Fruit fly (Drosophila melanogaster) whole organism, adult: ENCODE measurements around the gene MED26.
"Not testable (repeated sequence)": the region's sequence is repeated elsewhere in the genome, so short reads cannot be mapped to it uniquely, and the experiment has no call there.

Experiments used
- CG11617 ChIP-seq: fragments of 200-800 bp; sonication (Bioruptor generic); optimal IDR thresholded peaks from 2 replicates; lab custom pipeline; 2017; ENCODE audit warnings: mild to moderate bottlenecking, missing biosample characterization, missing genetic modification reagents, missing genetic modification characterization
- CG12768 ChIP-seq: fragments of 200-800 bp; sonication (Bioruptor generic); optimal IDR thresholded peaks from 2 replicates; lab custom pipeline; 2017; ENCODE audit warnings: missing biosample characterization, missing genetic modification characterization, mild to moderate bottlenecking, moderate library complexity, missing genetic modification reagents
- CG14711 ChIP-seq: fragments of 200-800 bp; sonication (Bioruptor generic); optimal IDR thresholded peaks from 2 replicates; lab custom pipeline; 2018; ENCODE audit warnings: missing biosample characterization, mild to moderate bottlenecking, missing genetic modification characterization, moderate library complexity
- CG1620 ChIP-seq: fragments of 200-800 bp; sonication (Bioruptor generic); optimal IDR thresholded peaks from 2 replicates; lab custom pipeline; 2016; ENCODE audit warnings: missing biosample characterization, missing genetic modification characterization
- CG33017 ChIP-seq: fragments of 200-800 bp; sonication (Bioruptor generic); optimal IDR thresholded peaks from 2 replicates; lab custom pipeline; 2018; ENCODE audit warnings: missing biosample characterization, mild to moderate bottlenecking, missing genetic modification characterization, moderate library complexity
- CG5204 ChIP-seq: fragments of 200-800 bp; sonication (Bioruptor generic); optimal IDR thresholded peaks from 2 replicates; lab custom pipeline; 2016; ENCODE audit warnings: missing biosample characterization, missing genetic modification characterization
- CG7045 ChIP-seq: fragments of 200-800 bp; sonication (Bioruptor generic); optimal IDR thresholded peaks from 2 replicates; lab custom pipeline; 2017; ENCODE audit warnings: missing biosample characterization, mild to moderate bottlenecking, missing genetic modification characterization
- CG7101 ChIP-seq: fragments of 200-800 bp; sonication (Bioruptor generic); optimal IDR thresholded peaks from 2 replicates; lab custom pipeline; 2018; ENCODE audit warnings: missing biosample characterization, mild to moderate bottlenecking, missing genetic modification characterization, moderate library complexity
- Clk ChIP-seq: fragments of 200-800 bp; sonication (Bioruptor generic); optimal IDR thresholded peaks from 2 replicates; lab custom pipeline; 2017; ENCODE audit warnings: missing biosample characterization, missing genetic modification characterization
- Hr96 ChIP-seq: fragments of 200-800 bp; sonication (Bioruptor generic); optimal IDR thresholded peaks from 2 replicates; lab custom pipeline; 2016; ENCODE audit warnings: missing biosample characterization, missing genetic modification characterization
- Mnt ChIP-seq: fragments of 200-800 bp; sonication (Bioruptor generic); optimal IDR thresholded peaks from 2 replicates; lab custom pipeline; 2016; ENCODE audit warnings: missing biosample characterization, mild to moderate bottlenecking, missing genetic modification characterization
- bab1 ChIP-seq: fragments of 200-800 bp; sonication (Bioruptor generic); optimal IDR thresholded peaks from 3 replicates; lab custom pipeline; 2019; ENCODE audit warnings: missing biosample characterization, mild to moderate bottlenecking, missing genetic modification characterization, moderate library complexity
- cic ChIP-seq: fragments of 200-800 bp; sonication (Bioruptor generic); optimal IDR thresholded peaks from 2 replicates; lab custom pipeline; 2017; ENCODE audit warnings: missing biosample characterization, mild to moderate bottlenecking, missing genetic modification characterization, moderate library complexity
- cnc ChIP-seq, 2 experiments: fragments of >200 bp; optimal IDR thresholded peaks; 2 replicates each; lab custom pipeline; 2017
- kay ChIP-seq: fragments of 200-800 bp; sonication (Bioruptor generic); peaks from one replicate; lab custom pipeline; 2016; ENCODE audit warnings: missing biosample characterization, missing genetic modification characterization, borderline replicate concordance
- ovo ChIP-seq: fragments of 200-800 bp; sonication (Bioruptor generic); optimal IDR thresholded peaks from 2 replicates; lab custom pipeline; 2016; ENCODE audit warnings: missing biosample characterization, missing genetic modification characterization
- tj ChIP-seq: fragments of 200-800 bp; sonication (Bioruptor generic); optimal IDR thresholded peaks from 3 replicates; lab custom pipeline; 2017; ENCODE audit warnings: missing biosample characterization, mild to moderate bottlenecking, missing genetic modification characterization, moderate library complexity
- toe ChIP-seq: fragments of 200-800 bp; sonication (Bioruptor generic); optimal IDR thresholded peaks from 2 replicates; lab custom pipeline; 2016; ENCODE audit warnings: missing biosample characterization, missing genetic modification characterization

Gene MED26

DNA sequence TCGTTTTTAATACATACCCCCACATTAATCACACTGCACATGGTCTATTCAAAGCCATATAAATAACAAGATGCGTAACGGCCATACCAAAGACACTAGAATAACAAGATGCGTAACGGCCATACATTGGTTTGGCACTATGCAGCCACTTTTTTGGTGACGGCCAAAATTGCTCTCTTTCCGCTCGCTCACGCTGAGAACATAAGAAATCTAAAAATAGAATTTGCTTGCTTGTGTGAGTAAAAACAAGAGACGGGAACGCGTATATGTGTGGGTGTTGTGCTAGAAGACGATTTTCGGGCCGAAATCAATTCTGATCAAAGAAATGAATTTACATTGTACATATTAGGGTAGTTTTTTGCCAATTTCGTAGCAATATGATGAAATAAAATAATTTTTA, at the start of gene MED26:
MED26 (minus strand) TSS at position 101 of the 400 bp plus-strand sequence.
- TF ChIP-seq cic; CG12768; CG33017 (tag; lab: Kevin White, UChicago): not testable (repeated sequence)

DNA sequence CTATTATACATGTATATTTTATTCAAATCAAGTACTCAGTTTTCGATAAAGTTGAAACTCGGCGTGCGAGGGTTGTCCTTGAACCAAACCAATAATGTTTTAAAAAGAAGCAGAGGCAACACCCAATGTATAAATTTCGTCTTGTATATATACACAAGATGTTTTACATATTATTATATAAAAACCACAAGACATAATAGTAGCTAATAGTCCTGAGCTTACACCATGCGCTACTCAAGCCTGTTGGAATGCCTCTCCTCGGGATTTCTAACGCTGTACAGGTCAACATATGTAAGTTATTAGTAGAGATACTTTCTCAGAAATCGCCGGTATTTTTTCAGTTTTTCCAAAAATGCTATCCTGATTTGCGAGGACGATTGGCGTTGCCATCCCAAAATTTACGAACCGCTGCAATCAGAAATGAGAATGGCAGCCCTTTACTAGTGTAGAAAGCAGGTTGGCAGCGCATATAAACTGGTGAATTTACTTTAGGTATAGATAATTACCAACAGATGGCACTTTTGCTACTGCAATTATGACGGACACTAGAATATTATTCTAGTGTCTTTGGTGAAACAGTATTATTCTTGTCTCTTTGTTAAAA, 46.9 kb upstream of the MED26 start:
- no peak for TF ChIP-seq CG7045 (GFP tag; lab: Kevin White, UChicago)
- TF ChIP-seq tj (GFP tag; lab: Kevin White, UChicago) = no peak
- TF ChIP-seq CG11617 (GFP tag; lab: Kevin White, UChicago) = no peak
- no peak for TF ChIP-seq toe
- no peak for TF ChIP-seq CG14711
- TF ChIP-seq CG33017 (tag; lab: Kevin White, UChicago) = no peak
- no peak for TF ChIP-seq Clk (GFP tag; lab: Kevin White, UChicago)
- TF ChIP-seq CG5204 (GFP tag; lab: Kevin White, UChicago) = no peak
- TF ChIP-seq CG12768 = no peak
- no peak for TF ChIP-seq ovo (GFP tag; lab: Kevin White, UChicago)
- TF ChIP-seq bab1 (GFP tag; lab: Kevin White, UChicago) = no peak

DNA sequence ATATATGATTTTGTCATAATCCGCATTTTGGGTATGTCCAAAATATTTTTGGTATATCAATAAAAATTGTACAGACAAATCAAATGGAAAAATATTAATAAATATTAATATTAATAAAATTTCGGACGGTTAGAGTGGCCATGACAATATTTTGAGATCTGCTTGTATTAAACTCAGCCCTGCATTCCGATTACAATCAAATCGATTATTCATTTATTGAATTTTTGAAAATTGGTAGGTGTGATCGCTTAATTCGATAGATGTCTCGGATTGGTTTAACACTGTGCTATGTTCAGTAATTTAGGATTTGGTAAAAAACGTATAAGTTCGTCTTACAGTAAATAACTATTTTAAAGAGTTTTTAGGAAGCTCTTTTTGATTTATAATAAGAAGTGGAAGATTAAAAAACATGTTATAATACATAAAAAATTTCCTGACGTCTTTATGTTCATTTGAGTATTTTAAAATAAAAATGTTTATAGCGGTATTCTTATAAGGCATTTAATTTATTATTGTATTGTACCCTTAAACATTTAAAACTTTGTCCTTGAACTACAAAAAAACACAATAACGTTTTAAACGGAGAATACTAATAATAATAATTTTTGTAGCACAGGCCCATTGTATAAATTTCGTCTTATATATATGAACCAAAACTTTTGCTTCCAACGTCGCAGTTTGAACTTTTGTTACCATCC, 46.2 kb upstream of the MED26 start:
- no peak for TF ChIP-seq CG1620
- TF ChIP-seq Clk (GFP tag; lab: Kevin White, UChicago) = no peak

DNA sequence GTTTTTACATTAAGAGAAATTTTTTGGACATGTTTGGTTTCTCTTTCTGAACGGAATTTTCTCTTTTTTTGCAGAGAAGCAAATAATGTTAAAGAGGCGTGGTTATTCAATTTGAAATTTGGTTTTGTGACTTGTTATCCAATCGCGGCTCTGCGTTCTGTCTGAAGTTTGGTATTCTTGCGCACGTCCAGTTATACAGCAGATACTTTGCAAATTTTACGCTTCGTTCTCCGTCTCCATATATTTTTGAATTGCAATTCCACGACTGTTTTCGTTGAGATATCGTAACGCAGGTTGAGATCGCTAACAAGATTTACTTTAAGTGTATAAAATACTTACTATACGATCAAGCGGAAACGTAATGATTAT, 45.7 kb upstream of the MED26 start:
- TF ChIP-seq bab1 (GFP tag; lab: Kevin White, UChicago) (no peak), cic (no peak), tj (GFP tag; lab: Kevin White, UChicago) (no peak), Clk (GFP tag; lab: Kevin White, UChicago) (no peak), cnc (optimal IDR thresholded peaks at IDR 0.05; lab: Kevin White, UChicago) (no peak), ovo (GFP tag; lab: Kevin White, UChicago) (no peak), CG11617 (GFP tag; lab: Kevin White, UChicago) (no peak), kay (GFP tag; lab: Kevin White, UChicago) (no peak), toe (no peak), CG5204 (GFP tag; lab: Kevin White, UChicago) (no peak), CG14711 (no peak)

DNA sequence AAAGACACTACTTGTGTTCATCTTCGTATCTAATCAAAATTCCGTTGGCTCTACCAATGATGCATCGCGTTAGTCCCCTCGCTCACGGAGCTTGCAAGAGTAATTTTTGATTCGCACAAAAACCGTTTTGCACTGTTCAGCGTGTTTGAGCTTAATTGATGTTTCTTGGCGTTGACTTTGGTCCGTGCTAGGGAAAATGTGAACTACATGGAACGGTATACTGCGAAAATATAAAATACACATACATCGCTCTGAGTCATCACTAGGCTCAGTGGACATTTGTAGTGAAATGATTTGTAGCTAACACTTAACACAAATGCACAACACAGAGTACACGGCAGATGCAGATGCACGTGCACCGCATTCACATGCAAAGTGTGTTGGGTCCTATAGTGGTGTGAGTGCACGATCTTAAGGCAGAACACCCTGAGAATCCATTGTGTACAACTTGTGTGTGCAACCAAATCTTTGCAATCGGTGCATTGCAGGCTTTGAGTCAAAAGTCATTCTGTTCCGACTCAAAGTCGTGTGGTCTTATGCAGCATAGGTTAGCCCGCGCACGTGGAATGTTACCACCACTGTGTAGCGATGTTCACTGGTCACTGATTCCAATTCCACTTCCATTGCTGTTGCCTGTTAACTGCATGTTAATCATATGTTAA, 45.1 kb upstream of the MED26 start, which contains the start of gene Sox102F:
Sox102F (minus strand) TSS at position 604 of the 662 bp plus-strand sequence.
- TF ChIP-seq cic (peak; percentile 10), kay (GFP tag; lab: Kevin White, UChicago) (peak; percentile 57), Mnt (peak; percentile 64), CG33017 (tag; lab: Kevin White, UChicago) (no peak)

- no peak for TF ChIP-seq Clk (GFP tag; lab: Kevin White, UChicago)
- no peak for TF ChIP-seq cnc (optimal IDR thresholded peaks at IDR 0.05; lab: Kevin White, UChicago)
- TF ChIP-seq CG5204 (GFP tag; lab: Kevin White, UChicago) = no peak
- TF ChIP-seq Hr96 (GFP tag; lab: Kevin White, UChicago) = no peak
- no peak for TF ChIP-seq CG33017 (tag; lab: Kevin White, UChicago)
- no peak for TF ChIP-seq CG1620
Observed at dm6 chr4:832985-833384, 44.2 kb upstream of the MED26 start.

DNA sequence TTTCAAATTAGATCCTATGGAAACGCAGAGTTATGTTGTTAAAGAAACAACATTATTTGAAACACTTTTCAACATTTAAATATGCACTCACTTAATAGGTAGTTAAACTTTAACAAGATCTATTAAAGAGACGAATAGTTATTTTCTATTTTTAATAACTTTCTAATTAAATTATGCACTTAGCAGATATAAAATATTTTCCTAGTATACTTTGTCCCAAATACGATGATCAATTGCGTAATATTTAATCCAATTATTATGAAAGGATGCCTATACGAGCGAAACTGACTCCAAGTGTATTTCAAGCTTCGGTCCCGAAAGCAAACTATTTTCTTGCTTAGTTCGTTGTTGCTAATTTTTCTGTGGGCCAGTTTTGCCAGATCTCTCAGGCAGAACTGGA, 43.0 kb upstream of the MED26 start:
- no peak for TF ChIP-seq bab1 (GFP tag; lab: Kevin White, UChicago)
- no peak for TF ChIP-seq Mnt
- no peak for TF ChIP-seq Clk (GFP tag; lab: Kevin White, UChicago)
- TF ChIP-seq cnc (optimal IDR thresholded peaks at IDR 0.05; lab: Kevin White, UChicago) = no peak
- no peak for TF ChIP-seq CG7101 (tag; lab: Kevin White, UChicago)
- TF ChIP-seq kay (GFP tag; lab: Kevin White, UChicago) = no peak
- no peak for TF ChIP-seq Hr96 (GFP tag; lab: Kevin White, UChicago)
- no peak for TF ChIP-seq ovo (GFP tag; lab: Kevin White, UChicago)
- no peak for TF ChIP-seq toe
- no peak for TF ChIP-seq CG1620

- TF ChIP-seq CG12768 (no peak), CG5204 (GFP tag; lab: Kevin White, UChicago) (no peak), CG7045 (GFP tag; lab: Kevin White, UChicago) (no peak)
Observed at dm6 chr4:829783-830182, 41.0 kb upstream of the MED26 start.
